Fruit fly (Drosophila melanogaster): Measurements from ENCODE around the gene Nedd4.

Nedd4 gene

dm6 chr3L:17532898-17533700 is 3.2 kb downstream of the Nedd4 start:
- 0 out of 2 replicates have a peak, but pooled peaks have one; percentile 21 for TF ChIP-seq wdn (GFP tag; IDR thresholded peaks at IDR 0.05)
- TF ChIP-seq CG10979 (tag; optimal IDR thresholded peaks at IDR 0.05) = peak; percentile 34
- no peak for TF ChIP-seq toy (GFP tag; IDR thresholded peaks at IDR 0.05)
- TF ChIP-seq Eip74EF (GFP tag; optimal IDR thresholded peaks at IDR 0.05) = peak in 1 of 2 experiments; percentile 53
- no peak for TF ChIP-seq gcm2 (GFP tag; optimal IDR thresholded peaks at IDR 0.05)
- peak; percentile 12 for TF ChIP-seq CG12942 (GFP tag; optimal IDR thresholded peaks at IDR 0.05)
- TF ChIP-seq Gsc (GFP tag; IDR thresholded peaks at IDR 0.05) = no peak
- TF ChIP-seq slp2 (GFP tag; optimal IDR thresholded peaks at IDR 0.05) = no peak
- TF ChIP-seq Vsx1 (GFP tag; optimal IDR thresholded peaks at IDR 0.05) = no peak
- no peak for TF ChIP-seq CG15073 (GFP tag; optimal IDR thresholded peaks at IDR 0.05)
- TF ChIP-seq unc-4 (GFP tag; IDR thresholded peaks at IDR 0.05; ENCODE audit: partially characterized antibody) = 0 out of 2 replicates have a peak, but pooled peaks have one; percentile 25
- TF ChIP-seq CG6272 (GFP tag; IDR thresholded peaks at IDR 0.05) = 0 out of 2 replicates have a peak, but pooled peaks have one; percentile 26
- TF ChIP-seq klu (GFP tag; IDR thresholded peaks at IDR 0.05) = peak; percentile 23; the same call in 1 of the 2 replicates
- no peak for TF ChIP-seq CG17186 (GFP tag; optimal IDR thresholded peaks at IDR 0.05)
- TF ChIP-seq CG3407 (GFP tag; optimal IDR thresholded peaks at IDR 0.05) = no peak
- no peak for TF ChIP-seq CG8281 (tag; optimal IDR thresholded peaks at IDR 0.05)
- TF ChIP-seq ash1 (GFP tag; optimal IDR thresholded peaks at IDR 0.05) = peak; percentile 45
- TF ChIP-seq mam (GFP tag; optimal IDR thresholded peaks at IDR 0.05) = peak; percentile 12
- TF ChIP-seq CG10321 (GFP tag; IDR thresholded peaks at IDR 0.05) = peak; percentile 93
- TF ChIP-seq CG11695 (GFP tag; IDR thresholded peaks at IDR 0.05) = no peak
- no peak for TF ChIP-seq CG33213 (GFP tag; optimal IDR thresholded peaks at IDR 0.05)
- no peak for TF ChIP-seq pan (optimal IDR thresholded peaks at IDR 0.05)
- peak in 1 of 2 experiments; percentile 66 for TF ChIP-seq pan (GFP tag; optimal IDR thresholded peaks at IDR 0.05 in 1 of 2, IDR thresholded peaks at IDR 0.05 in 1 of 2)
- peak; percentile 15 for TF ChIP-seq CG9609 (GFP tag; optimal IDR thresholded peaks at IDR 0.05)
- no peak for TF ChIP-seq Doc3 (GFP tag; IDR thresholded peaks at IDR 0.05; ENCODE audit: partially characterized antibody)
- TF ChIP-seq her (GFP tag; optimal IDR thresholded peaks at IDR 0.05) = peak; percentile 28
- peak; percentile 37 for TF ChIP-seq CG12155 (GFP tag; optimal IDR thresholded peaks at IDR 0.05)
- peak; percentile 5 for TF ChIP-seq Ssrp (tag; optimal IDR thresholded peaks at IDR 0.05)
- no peak for TF ChIP-seq dimm (GFP tag; IDR thresholded peaks at IDR 0.05)
- TF ChIP-seq CG4424 (GFP tag; optimal IDR thresholded peaks at IDR 0.05) = peak; percentile 66
- peak; percentile 53 for TF ChIP-seq CG8290 (GFP tag; optimal IDR thresholded peaks at IDR 0.05)
- TF ChIP-seq CG8290 (tag; optimal IDR thresholded peaks at IDR 0.05) = peak in 1 of 2 experiments; percentile 90
- peak; percentile 16 for TF ChIP-seq CG1647 (GFP tag; optimal IDR thresholded peaks at IDR 0.05)
- TF ChIP-seq croc (GFP tag; conservative IDR thresholded peaks at IDR 0.05) = no peak
- no peak for TF ChIP-seq Rx (GFP tag; IDR thresholded peaks at IDR 0.05)
- TF ChIP-seq shn (GFP tag; optimal IDR thresholded peaks at IDR 0.05) = peak; percentile 19
- TF ChIP-seq CG10267 (tag; optimal IDR thresholded peaks at IDR 0.05) = peak; percentile 75
- peak; percentile 68 for TF ChIP-seq row (GFP tag; IDR thresholded peaks at IDR 0.05)
- TF ChIP-seq CG16779 (GFP tag; IDR thresholded peaks at IDR 0.05) = no peak
- peak; percentile 16 for TF ChIP-seq Asciz (GFP tag; optimal IDR thresholded peaks at IDR 0.05)
- TF ChIP-seq luna (GFP tag; optimal IDR thresholded peaks at IDR 0.05) = no peak
- TF ChIP-seq CG14860 (GFP tag; IDR thresholded peaks at IDR 0.05; ENCODE audit: partially characterized antibody) = no peak
- peak; percentile 68; the same call in 1 of the 2 replicates for TF ChIP-seq chm (GFP tag; IDR thresholded peaks at IDR 0.05)
- no peak for TF ChIP-seq Antp (GFP tag; optimal IDR thresholded peaks at IDR 0.05)
- peak; percentile 2 for TF ChIP-seq Bteb2 (GFP tag; optimal IDR thresholded peaks at IDR 0.05)
- peak; percentile 30 for TF ChIP-seq fu2 (GFP tag; optimal IDR thresholded peaks at IDR 0.05)
- no peak for TF ChIP-seq CG2875 (GFP tag; optimal IDR thresholded peaks at IDR 0.05)
- no peak for TF ChIP-seq org-1 (GFP tag; optimal IDR thresholded peaks at IDR 0.05)
- peak; percentile 43 for TF ChIP-seq Abd-B (GFP tag; optimal IDR thresholded peaks at IDR 0.05)
- TF ChIP-seq NC2α (GFP tag; optimal IDR thresholded peaks at IDR 0.05) = no peak
